Fruit fly (Drosophila melanogaster) whole organism, prepupa: ENCODE measurements around the gene Pss.

Experiments used
- Blimp-1 ChIP-seq: fragments of 200-800 bp; sonication (Bioruptor generic); optimal IDR thresholded peaks from 3 replicates; lab custom pipeline; 2017; ENCODE audit warnings: missing biosample characterization, missing genetic modification characterization, mild to moderate bottlenecking, moderate library complexity, missing genetic modification reagents
- CG10669 ChIP-seq: fragments of 200-800 bp; sonication (Bioruptor generic); optimal IDR thresholded peaks from 3 replicates; lab custom pipeline; 2018; ENCODE audit warnings: missing biosample characterization, mild to moderate bottlenecking, missing genetic modification characterization, moderate library complexity
- CG11294 ChIP-seq: fragments of 200-800 bp; sonication (Bioruptor generic); IDR thresholded peaks from 2 replicates; pipeline ENCODE4 v1.3.6; 2022; ENCODE audit warnings: missing biosample characterization, missing genetic modification characterization
- CG15336 ChIP-seq: fragments of 200-800 bp; sonication (Bioruptor generic); IDR thresholded peaks from 2 replicates; pipeline ENCODE4 v1.3.6; 2022; ENCODE audit warnings: missing biosample characterization, missing genetic modification characterization
- CG31627 ChIP-seq: fragments of 200-800 bp; sonication (Bioruptor generic); optimal IDR thresholded peaks from 3 replicates; lab custom pipeline; 2016; ENCODE audit warnings: missing biosample characterization, missing genetic modification characterization
- CG32006 ChIP-seq: fragments of 200-800 bp; sonication (Bioruptor generic); optimal IDR thresholded peaks from 3 replicates; lab custom pipeline; 2017; ENCODE audit warnings: missing biosample characterization, mild to moderate bottlenecking, missing genetic modification characterization
- CG4318 ChIP-seq: fragments of 200-800 bp; sonication (Bioruptor generic); optimal IDR thresholded peaks from 3 replicates; lab custom pipeline; 2017; ENCODE audit warnings: missing biosample characterization, mild to moderate bottlenecking, missing genetic modification characterization
- CG6276 ChIP-seq: fragments of 200-800 bp; sonication (Bioruptor generic); optimal IDR thresholded peaks from 2 replicates; lab custom pipeline; 2017; ENCODE audit warnings: missing biosample characterization, mild to moderate bottlenecking, missing genetic modification characterization
- CG6854 ChIP-seq: fragments of 200-800 bp; sonication (Bioruptor generic); optimal IDR thresholded peaks from 2 replicates; lab custom pipeline; 2017; ENCODE audit warnings: missing biosample characterization, mild to moderate bottlenecking, missing genetic modification characterization
- CG8119 ChIP-seq: fragments of 200-800 bp; sonication (Bioruptor generic); IDR thresholded peaks from 3 replicates; pipeline ENCODE4 v1.3.6; 2022; ENCODE audit warnings: missing biosample characterization, missing genetic modification characterization
- CG8319 ChIP-seq: fragments of 200-800 bp; sonication (Bioruptor generic); optimal IDR thresholded peaks from 3 replicates; lab custom pipeline; 2016; ENCODE audit warnings: missing biosample characterization, missing genetic modification characterization
- Eip75B ChIP-seq: fragments of 200-800 bp; sonication (Bioruptor generic); optimal IDR thresholded peaks from 3 replicates; lab custom pipeline; 2016; ENCODE audit warnings: missing biosample characterization, missing genetic modification characterization
- Eip78C ChIP-seq: fragments of 200-800 bp; sonication (Bioruptor generic); peaks from one replicate; lab custom pipeline; 2016; ENCODE audit warnings: missing biosample characterization, missing genetic modification characterization
- Ets21C ChIP-seq: fragments of 200-800 bp; sonication (Bioruptor generic); optimal IDR thresholded peaks from 3 replicates; lab custom pipeline; 2016; ENCODE audit warnings: missing biosample characterization, missing genetic modification characterization
- Ets96B ChIP-seq: fragments of 200-800 bp; optimal IDR thresholded peaks from 2 replicates; lab custom pipeline; 2019; ENCODE audit warnings: missing biosample characterization, mild to moderate bottlenecking, missing genetic modification characterization, moderate library complexity
- Hr38 ChIP-seq: sonication (Bioruptor generic); optimal IDR thresholded peaks from 2 replicates; lab custom pipeline; 2016; ENCODE audit warnings: missing biosample characterization, missing genetic modification characterization
- Hr39 ChIP-seq: fragments of 200-800 bp; sonication (Bioruptor generic); optimal IDR thresholded peaks from 2 replicates; lab custom pipeline; 2016; ENCODE audit warnings: missing biosample characterization, missing genetic modification characterization
- Hr4 ChIP-seq: fragments of 200-800 bp; sonication (Bioruptor generic); optimal IDR thresholded peaks from 3 replicates; lab custom pipeline; 2016; ENCODE audit warnings: missing biosample characterization, missing genetic modification characterization
- Met ChIP-seq: fragments of 200-800 bp; sonication (Bioruptor generic); optimal IDR thresholded peaks from 3 replicates; lab custom pipeline; 2016; ENCODE audit warnings: missing biosample characterization, missing genetic modification characterization
- OdsH ChIP-seq: fragments of 200-800 bp; sonication (Bioruptor generic); optimal IDR thresholded peaks from 3 replicates; lab custom pipeline; 2016; ENCODE audit warnings: missing biosample characterization, missing genetic modification characterization
- Smox ChIP-seq: fragments of 200-800 bp; sonication (Bioruptor generic); optimal IDR thresholded peaks from 3 replicates; lab custom pipeline; 2016; ENCODE audit warnings: missing biosample characterization, missing genetic modification characterization
- Sox102F ChIP-seq: fragments of 200-800 bp; sonication (Bioruptor generic); optimal IDR thresholded peaks from 2 replicates; lab custom pipeline; 2016; ENCODE audit warnings: missing biosample characterization, mild to moderate bottlenecking, missing genetic modification characterization
- Sox14 ChIP-seq: fragments of 200-800 bp; sonication (Bioruptor generic); optimal IDR thresholded peaks from 3 replicates; lab custom pipeline; 2016; ENCODE audit warnings: missing biosample characterization, missing genetic modification characterization
- achi ChIP-seq: fragments of 200-800 bp; sonication (Bioruptor generic); optimal IDR thresholded peaks from 3 replicates; lab custom pipeline; 2016; ENCODE audit warnings: missing biosample characterization, missing genetic modification characterization
- acj6 ChIP-seq: fragments of 200-800 bp; sonication (Bioruptor generic); optimal IDR thresholded peaks from 3 replicates; lab custom pipeline; 2016; ENCODE audit warnings: missing biosample characterization, missing genetic modification characterization
- dsx ChIP-seq: fragments of 200-800 bp; optimal IDR thresholded peaks from 3 replicates; lab custom pipeline; 2019; ENCODE audit warnings: missing biosample characterization, mild to moderate bottlenecking, missing genetic modification characterization, moderate library complexity; ENCODE audit not compliant: poor library complexity, severe bottlenecking
- eg ChIP-seq: fragments of 200-800 bp; sonication (Bioruptor generic); IDR thresholded peaks from 3 replicates; pipeline ENCODE4 v1.3.6; 2022; ENCODE audit warnings: missing biosample characterization, missing genetic modification characterization
- esn ChIP-seq: fragments of 200-800 bp; sonication (Bioruptor generic); optimal IDR thresholded peaks from 2 replicates; lab custom pipeline; 2016; ENCODE audit warnings: missing biosample characterization, mild to moderate bottlenecking, missing genetic modification characterization, moderate library complexity
- fd59A ChIP-seq: fragments of 200-800 bp; sonication (Bioruptor generic); optimal IDR thresholded peaks from 2 replicates; lab custom pipeline; 2017; ENCODE audit warnings: missing biosample characterization, mild to moderate bottlenecking, missing genetic modification characterization, missing genetic modification reagents
- fkh ChIP-seq: fragments of 200-800 bp; sonication (Bioruptor generic); optimal IDR thresholded peaks from 3 replicates; lab custom pipeline; 2017; ENCODE audit warnings: missing biosample characterization, mild to moderate bottlenecking, missing genetic modification characterization, moderate library complexity
- lz ChIP-seq: fragments of 200-800 bp; sonication (Bioruptor generic); optimal IDR thresholded peaks from 3 replicates; lab custom pipeline; 2016; ENCODE audit warnings: missing biosample characterization, missing genetic modification characterization
- net ChIP-seq: fragments of 200-800 bp; sonication (Bioruptor generic); optimal IDR thresholded peaks from 3 replicates; lab custom pipeline; 2016; ENCODE audit warnings: missing biosample characterization, missing genetic modification characterization
- pdm3 ChIP-seq: fragments of 200-800 bp; sonication (Bioruptor generic); optimal IDR thresholded peaks from 3 replicates; lab custom pipeline; 2016; ENCODE audit warnings: missing biosample characterization, missing genetic modification characterization
- spab ChIP-seq: fragments of 200-800 bp; sonication (Bioruptor generic); optimal IDR thresholded peaks from 2 replicates; lab custom pipeline; 2017; ENCODE audit warnings: missing biosample characterization, mild to moderate bottlenecking, missing genetic modification characterization, missing genetic modification reagents
- ss ChIP-seq, 2 experiments: fragments of 200-800 bp; sonication (Bioruptor generic); optimal IDR thresholded peaks; 2 replicates in 1 of 2; 3 replicates in 1 of 2; lab custom pipeline; 2017 to 2018; ENCODE audit warnings: mild to moderate bottlenecking in 2 of 2, missing biosample characterization in 2 of 2, missing genetic modification characterization in 2 of 2, moderate library complexity in 1 of 2
- svp ChIP-seq: fragments of 200-800 bp; sonication (Bioruptor generic); peaks from one replicate; lab custom pipeline; 2016; ENCODE audit warnings: missing biosample characterization, missing genetic modification characterization
- topi ChIP-seq: fragments of 200-800 bp; sonication (Bioruptor generic); optimal IDR thresholded peaks from 3 replicates; lab custom pipeline; 2016; ENCODE audit warnings: missing biosample characterization, missing genetic modification characterization
- vri ChIP-seq: fragments of 200-800 bp; sonication (Bioruptor generic); optimal IDR thresholded peaks from 3 replicates; lab custom pipeline; 2016; ENCODE audit warnings: missing biosample characterization, mild to moderate bottlenecking, missing genetic modification characterization

The Pss gene

dm6 chr3L:20497124-20497996 is 28.6 kb downstream of the Pss start, which contains the start of gene CG32425 (continued):
- no peak for TF ChIP-seq dsx (GFP tag; lab: Kevin White, UChicago)
- no peak for TF ChIP-seq Hr38
- no peak for TF ChIP-seq pdm3
- TF ChIP-seq net (GFP tag; lab: Kevin White, UChicago) = no peak
- TF ChIP-seq OdsH (GFP tag; lab: Kevin White, UChicago) = no peak
- TF ChIP-seq Hr39 (GFP tag; lab: Kevin White, UChicago) = no peak
- TF ChIP-seq Blimp-1 (GFP tag; lab: Kevin White, UChicago) = no peak
- no peak for TF ChIP-seq Smox (GFP tag; lab: Kevin White, UChicago)
- no peak for TF ChIP-seq CG6276
- no peak for TF ChIP-seq acj6 (GFP tag; lab: Kevin White, UChicago)
- TF ChIP-seq CG31627 (GFP tag; lab: Kevin White, UChicago) = no peak
- TF ChIP-seq Ets96B (tag; lab: Kevin White, UChicago) = no peak
- no peak for TF ChIP-seq CG11294 (GFP tag; lab: Robert Waterston, UW)
- TF ChIP-seq achi (GFP tag; lab: Kevin White, UChicago) = no peak
- TF ChIP-seq CG6854 (GFP tag; lab: Kevin White, UChicago) = peak; percentile 54
- no peak for TF ChIP-seq topi (GFP tag; lab: Kevin White, UChicago)

- TF ChIP-seq Eip78C (GFP tag; lab: Kevin White, UChicago) = peak; percentile 37
- peak; percentile 5 for TF ChIP-seq Sox14 (GFP tag; lab: Kevin White, UChicago)
- TF ChIP-seq Blimp-1 (GFP tag; lab: Kevin White, UChicago) = no peak
- no peak for TF ChIP-seq Ets21C (GFP tag; lab: Kevin White, UChicago)
- TF ChIP-seq esn (GFP tag; lab: Kevin White, UChicago) = no peak
- TF ChIP-seq ss (GFP tag; optimal IDR thresholded peaks at IDR 0.05; lab: Kevin White, UChicago) = no peak
- TF ChIP-seq dsx (GFP tag; lab: Kevin White, UChicago) = no peak
- TF ChIP-seq CG10669 (GFP tag; lab: Kevin White, UChicago) = no peak
- no peak for TF ChIP-seq acj6 (GFP tag; lab: Kevin White, UChicago)
- no peak for TF ChIP-seq Eip75B (GFP tag; lab: Kevin White, UChicago)
- TF ChIP-seq CG8119 = no peak
- no peak for TF ChIP-seq fkh (GFP tag; lab: Kevin White, UChicago)
- peak; percentile 83 for TF ChIP-seq vri (GFP tag; lab: Kevin White, UChicago)
- TF ChIP-seq, all 60 proteins: peak for 3
Observed at dm6 chr3L:20494780-20495591, 31.0 kb downstream of the Pss start, which contains the start of gene ZnT77C. ZnT77C (minus strand) TSS chr3L:20494921.

dm6 chr3L:20494262-20494601 is 31.7 kb downstream of the Pss start:
- TF ChIP-seq CG8319 (GFP tag; lab: Kevin White, UChicago) (no peak), CG32006 (GFP tag; lab: Kevin White, UChicago) (peak; percentile 50), eg (GFP tag; lab: Robert Waterston, UW) (no peak), Ets96B (tag; lab: Kevin White, UChicago) (peak; percentile 9), Hr38 (no peak), Met (peak; percentile 8), achi (GFP tag; lab: Kevin White, UChicago) (peak; percentile 1), Eip78C (GFP tag; lab: Kevin White, UChicago) (peak; percentile 52), Hr4 (peak; percentile 55), topi (GFP tag; lab: Kevin White, UChicago) (no peak), CG4318 (no peak), lz (GFP tag; lab: Kevin White, UChicago) (peak; percentile 13), fd59A (GFP tag; lab: Kevin White, UChicago) (no peak), CG15336 (peak; percentile 25; the same call in 1 of the 2 replicates), svp (GFP tag; lab: Kevin White, UChicago) (peak; percentile 46), Sox102F (GFP tag; lab: Kevin White, UChicago) (no peak), spab (GFP tag; lab: Kevin White, UChicago) (no peak), OdsH (GFP tag; lab: Kevin White, UChicago) (peak; percentile 28), Smox (GFP tag; lab: Kevin White, UChicago) (no peak)
